Fruit fly (Drosophila melanogaster) whole organism, embryonic: ENCODE data around the gene RapGAP1.

ENCODE experiments used
- Aef1 ChIP-seq: fragments of 200-800 bp; sonication (Bioruptor generic); IDR thresholded peaks from 3 replicates; pipeline ENCODE4 v1.3.6; 2022; ENCODE audit warnings: missing biosample characterization, missing genetic modification characterization
- CG10209 ChIP-seq: fragments of 200-800 bp; sonication (Bioruptor generic); optimal IDR thresholded peaks from 3 replicates; lab custom pipeline; 2017; ENCODE audit warnings: missing biosample characterization, mild to moderate bottlenecking, missing genetic modification characterization, missing genetic modification reagents
- CG10321 ChIP-seq: fragments of 200-800 bp; sonication (Bioruptor generic); IDR thresholded peaks from 2 replicates; pipeline ENCODE4 v1.3.6; 2022; ENCODE audit warnings: missing biosample characterization, missing genetic modification characterization
- CG10979 ChIP-seq: fragments of 200-800 bp; sonication (Bioruptor generic); optimal IDR thresholded peaks from 2 replicates; lab custom pipeline; 2018; ENCODE audit warnings: missing biosample characterization, mild to moderate bottlenecking, missing genetic modification characterization, moderate library complexity
- CG11456 ChIP-seq: fragments of 200-800 bp; sonication (Bioruptor generic); IDR thresholded peaks from 3 replicates; pipeline ENCODE4 v1.3.6; 2022; ENCODE audit warnings: missing biosample characterization, missing genetic modification characterization
- CG11560 ChIP-seq: fragments of 200-800 bp; sonication (Bioruptor generic); IDR thresholded peaks from 3 replicates; pipeline ENCODE4 v1.3.6; 2022; ENCODE audit warnings: missing biosample characterization, missing genetic modification characterization
- CG12071 ChIP-seq: fragments of 200-800 bp; sonication (Bioruptor generic); optimal IDR thresholded peaks from 3 replicates; lab custom pipeline; 2018; ENCODE audit warnings: missing biosample characterization, mild to moderate bottlenecking, missing genetic modification characterization
- CG12104 ChIP-seq: fragments of 200-800 bp; sonication (Bioruptor generic); optimal IDR thresholded peaks from 3 replicates; lab custom pipeline; 2016; ENCODE audit warnings: missing biosample characterization, missing genetic modification characterization
- CG14014 ChIP-seq: fragments of 200-800 bp; sonication (Bioruptor generic); IDR thresholded peaks from 2 replicates; pipeline ENCODE4 v1.3.6; 2022; ENCODE audit warnings: missing biosample characterization, missing genetic modification characterization
- CG14441 ChIP-seq: fragments of 200-800 bp; sonication (Bioruptor generic); IDR thresholded peaks from 2 replicates; pipeline ENCODE4 v1.3.6; 2022; ENCODE audit warnings: missing biosample characterization, missing genetic modification characterization
- CG16813 ChIP-seq: fragments of 200-800 bp; sonication (Bioruptor generic); IDR thresholded peaks from 3 replicates; pipeline ENCODE4 v1.3.6; 2022; ENCODE audit warnings: missing biosample characterization, missing genetic modification characterization; ENCODE audit not compliant: partially characterized antibody
- CG2202 ChIP-seq: fragments of 200-800 bp; sonication (Bioruptor generic); optimal IDR thresholded peaks from 2 replicates; lab custom pipeline; 2018; ENCODE audit warnings: missing biosample characterization, mild to moderate bottlenecking, missing genetic modification characterization
- CG30020 ChIP-seq: fragments of 200-800 bp; optimal IDR thresholded peaks from 2 replicates; lab custom pipeline; 2019; ENCODE audit warnings: missing biosample characterization, mild to moderate bottlenecking, missing genetic modification characterization, moderate library complexity
- CG3065 ChIP-seq: fragments of 200-800 bp; sonication (Bioruptor generic); optimal IDR thresholded peaks from 2 replicates; lab custom pipeline; 2016; ENCODE audit warnings: missing biosample characterization, missing genetic modification characterization
- CG3281 ChIP-seq: fragments of 200-800 bp; sonication (Bioruptor generic); optimal IDR thresholded peaks from 3 replicates; lab custom pipeline; 2017; ENCODE audit warnings: missing biosample characterization, mild to moderate bottlenecking, missing genetic modification characterization
- CG34422 ChIP-seq: fragments of 200-800 bp; sonication (Bioruptor generic); IDR thresholded peaks from 3 replicates; pipeline ENCODE4 v1.3.6; 2022; ENCODE audit warnings: missing biosample characterization, missing genetic modification characterization
- CG43689 ChIP-seq: fragments of 200-800 bp; sonication (Bioruptor generic); IDR thresholded peaks from 2 replicates; pipeline ENCODE4 v1.3.6; 2022; ENCODE audit warnings: missing biosample characterization, missing genetic modification characterization
- CG6683 ChIP-seq: fragments of 200-800 bp; sonication (Bioruptor generic); optimal IDR thresholded peaks from 2 replicates; lab custom pipeline; 2017; ENCODE audit warnings: missing biosample characterization, mild to moderate bottlenecking, missing genetic modification characterization, missing genetic modification reagents
- CG6765 ChIP-seq: fragments of 200-800 bp; sonication (Bioruptor generic); optimal IDR thresholded peaks from 3 replicates; lab custom pipeline; 2017; ENCODE audit warnings: missing biosample characterization, mild to moderate bottlenecking, missing genetic modification characterization
- CG6791 ChIP-seq: fragments of 200-800 bp; sonication (Bioruptor generic); IDR thresholded peaks from 3 replicates; pipeline ENCODE4 v1.3.6; 2022; ENCODE audit warnings: missing biosample characterization, missing genetic modification characterization; ENCODE audit not compliant: partially characterized antibody
- CG7963 ChIP-seq: fragments of 200-800 bp; sonication (Bioruptor generic); IDR thresholded peaks from 3 replicates; pipeline ENCODE4 v1.3.6; 2022; ENCODE audit warnings: missing biosample characterization, missing genetic modification characterization; ENCODE audit not compliant: partially characterized antibody
- CG8765 ChIP-seq: fragments of 200-800 bp; sonication (Bioruptor generic); IDR thresholded peaks from 2 replicates; pipeline ENCODE4 v1.3.6; 2022; ENCODE audit warnings: missing biosample characterization, missing genetic modification characterization
- CrebB ChIP-seq: fragments of 200-800 bp; sonication (Bioruptor generic); optimal IDR thresholded peaks from 3 replicates; lab custom pipeline; 2018; ENCODE audit warnings: missing biosample characterization, mild to moderate bottlenecking, missing genetic modification characterization
- D19A ChIP-seq: fragments of 200-800 bp; optimal IDR thresholded peaks from 3 replicates; lab custom pipeline; 2019; ENCODE audit warnings: missing biosample characterization, mild to moderate bottlenecking, missing genetic modification characterization, moderate library complexity
- Fer1 ChIP-seq: fragments of 200-800 bp; sonication (Bioruptor generic); optimal IDR thresholded peaks from 2 replicates; lab custom pipeline; 2017; ENCODE audit warnings: missing biosample characterization, mild to moderate bottlenecking, missing genetic modification characterization
- Hand ChIP-seq: fragments of 200-800 bp; sonication (Bioruptor generic); optimal IDR thresholded peaks from 2 replicates; lab custom pipeline; 2017; ENCODE audit warnings: mild to moderate bottlenecking, missing biosample characterization, missing genetic modification reagents, missing genetic modification characterization
- Nf-YB ChIP-seq: fragments of 200-800 bp; sonication (Bioruptor generic); optimal IDR thresholded peaks from 3 replicates; lab custom pipeline; 2019; ENCODE audit warnings: missing biosample characterization, mild to moderate bottlenecking, missing genetic modification characterization, moderate library complexity
- Opbp ChIP-seq: fragments of 200-800 bp; sonication (Bioruptor generic); IDR thresholded peaks from 3 replicates; pipeline ENCODE4 v1.3.6; 2022; ENCODE audit warnings: missing biosample characterization, missing genetic modification characterization; ENCODE audit not compliant: partially characterized antibody
- Optix ChIP-seq: fragments of 200-800 bp; sonication (Bioruptor generic); IDR thresholded peaks from 3 replicates; pipeline ENCODE4 v1.3.6; 2022; ENCODE audit warnings: missing biosample characterization, missing genetic modification characterization
- Ravus ChIP-seq: fragments of 200-800 bp; sonication (Bioruptor generic); IDR thresholded peaks from 2 replicates; pipeline ENCODE4 v1.3.6; 2022; ENCODE audit warnings: missing biosample characterization, missing genetic modification characterization
- Sin3A ChIP-seq: fragments of >200 bp; optimal IDR thresholded peaks from 2 replicates; lab custom pipeline; 2018
- Sox102F ChIP-seq: fragments of 200-800 bp; sonication (Bioruptor generic); optimal IDR thresholded peaks from 2 replicates; lab custom pipeline; 2018; ENCODE audit warnings: missing biosample characterization, mild to moderate bottlenecking, missing genetic modification characterization, moderate library complexity
- Taf1 ChIP-seq: fragments of 200-800 bp; sonication (Bioruptor generic); IDR thresholded peaks from 2 replicates; pipeline ENCODE4 v1.3.6; 2022; ENCODE audit warnings: missing biosample characterization, missing genetic modification characterization
- al ChIP-seq: fragments of 200-800 bp; sonication (Bioruptor generic); IDR thresholded peaks from 2 replicates; pipeline ENCODE4 v1.3.6; 2022; ENCODE audit warnings: missing biosample characterization, missing genetic modification characterization
- crp ChIP-seq, 2 experiments: fragments of 200-800 bp; sonication (Bioruptor generic); optimal IDR thresholded peaks; 2 replicates in 1 of 2; 3 replicates in 1 of 2; lab custom pipeline; 2017; ENCODE audit warnings: missing biosample characterization in 2 of 2, missing genetic modification characterization in 2 of 2, mild to moderate bottlenecking in 1 of 2, moderate library complexity in 1 of 2
- dpn ChIP-seq, 2 experiments: fragments of 200-800 bp; sonication (Bioruptor generic); optimal IDR thresholded peaks; 3 replicates each; lab custom pipeline; 2016; ENCODE audit warnings: missing biosample characterization in 2 of 2, missing genetic modification characterization in 2 of 2
- dysf ChIP-seq: fragments of 200-800 bp; sonication (Bioruptor generic); IDR thresholded peaks from 3 replicates; pipeline ENCODE4 v1.3.6; 2022; ENCODE audit warnings: missing biosample characterization, missing genetic modification characterization
- esg ChIP-seq: fragments of 200-800 bp; sonication (Bioruptor generic); conservative IDR thresholded peaks from 2 replicates; pipeline ENCODE4 v1.3.6; 2022; ENCODE audit warnings: missing biosample characterization, missing genetic modification characterization
- ewg ChIP-seq: fragments of 200-800 bp; sonication (Bioruptor generic); optimal IDR thresholded peaks from 3 replicates; lab custom pipeline; 2017; ENCODE audit warnings: mild to moderate bottlenecking, missing biosample characterization, missing genetic modification reagents, missing genetic modification characterization
- gt ChIP-seq: fragments of 200-800 bp; sonication (Bioruptor generic); IDR thresholded peaks from 2 replicates; pipeline ENCODE4 v1.3.6; 2022; ENCODE audit warnings: missing biosample characterization, missing genetic modification characterization
- kay ChIP-seq: fragments of 200-800 bp; sonication (Bioruptor generic); optimal IDR thresholded peaks from 2 replicates; lab custom pipeline; 2016; ENCODE audit warnings: missing biosample characterization, missing genetic modification characterization
- lmd ChIP-seq: fragments of 200-800 bp; sonication (Bioruptor generic); IDR thresholded peaks from 2 replicates; pipeline ENCODE4 v1.3.6; 2022; ENCODE audit warnings: missing biosample characterization, missing genetic modification characterization
- pb ChIP-seq: fragments of 200-800 bp; sonication (Bioruptor generic); optimal IDR thresholded peaks from 3 replicates; lab custom pipeline; 2016; ENCODE audit warnings: missing biosample characterization, missing genetic modification characterization
- phol ChIP-seq: fragments of 200-800 bp; sonication (Bioruptor generic); optimal IDR thresholded peaks from 3 replicates; lab custom pipeline; 2018; ENCODE audit warnings: missing biosample characterization, mild to moderate bottlenecking, missing genetic modification characterization, moderate library complexity
- sc ChIP-seq, 3 experiments: fragments of >200 bp in 2 of 3; fragments of 200-800 bp in 1 of 3; sonication (Bioruptor generic) in 1 of 3; optimal IDR thresholded peaks; 2 replicates in 2 of 3; 3 replicates in 1 of 3; lab custom pipeline; 2017; ENCODE audit warnings: mild to moderate bottlenecking in 1 of 3, missing biosample characterization in 1 of 3, missing genetic modification characterization in 1 of 3, missing genetic modification reagents in 1 of 3
- scrt ChIP-seq: fragments of 200-800 bp; sonication (Bioruptor generic); optimal IDR thresholded peaks from 2 replicates; lab custom pipeline; 2018; ENCODE audit warnings: missing biosample characterization, mild to moderate bottlenecking, missing genetic modification characterization, moderate library complexity
- shn ChIP-seq: fragments of 200-800 bp; sonication (Bioruptor generic); optimal IDR thresholded peaks from 3 replicates; lab custom pipeline; 2016; ENCODE audit warnings: missing biosample characterization, missing genetic modification characterization
- slbo ChIP-seq: fragments of 200-800 bp; sonication (Bioruptor generic); IDR thresholded peaks from 2 replicates; pipeline ENCODE4 v1.3.6; 2022; ENCODE audit warnings: missing biosample characterization, missing genetic modification characterization
- sob ChIP-seq: fragments of 200-800 bp; sonication (Bioruptor generic); IDR thresholded peaks from 2 replicates; pipeline ENCODE4 v1.3.6; 2022; ENCODE audit warnings: missing biosample characterization, missing genetic modification characterization
- tll ChIP-seq, 2 experiments: fragments of 200-800 bp in 1 of 2; fragments of >200 bp in 1 of 2; sonication (Bioruptor generic) in 1 of 2; optimal IDR thresholded peaks; 2 replicates each; lab custom pipeline; 2017 to 2019; ENCODE audit warnings: missing biosample characterization in 2 of 2, missing genetic modification characterization in 2 of 2, mild to moderate bottlenecking in 1 of 2, moderate library complexity in 1 of 2
- zf30C ChIP-seq: fragments of 200-800 bp; sonication (Bioruptor generic); optimal IDR thresholded peaks from 3 replicates; lab custom pipeline; 2018; ENCODE audit warnings: missing biosample characterization, mild to moderate bottlenecking, missing genetic modification characterization

Gene RapGAP1

DNA sequence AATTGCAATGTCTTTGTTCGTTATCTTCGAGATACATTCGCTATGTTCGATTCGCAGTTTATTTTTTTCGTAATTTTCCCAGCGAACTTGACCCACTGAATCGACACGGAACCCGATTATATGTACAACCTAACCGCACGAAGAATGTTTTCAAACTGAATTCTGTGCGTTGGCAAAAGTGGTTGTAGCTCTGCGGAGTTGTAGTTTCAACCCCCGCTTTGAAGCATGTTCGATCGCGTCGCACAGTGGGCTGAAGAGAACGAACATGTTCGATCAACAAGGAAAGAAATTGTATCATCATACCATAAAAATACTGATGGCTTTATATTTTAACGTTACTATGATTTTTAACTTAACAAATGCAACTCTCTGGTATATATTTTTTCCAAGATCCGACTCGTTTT lies 34.5 kb downstream of the RapGAP1 start (continued):
- no peak for TF ChIP-seq crp (GFP tag; optimal IDR thresholded peaks at IDR 0.05; lab: Kevin White, UChicago)
- TF ChIP-seq kay (GFP tag; lab: Kevin White, UChicago), result no peak
- TF ChIP-seq Optix (GFP tag; lab: Robert Waterston, UW), result no peak
- no peak for TF ChIP-seq CrebB
- TF ChIP-seq Taf1 (GFP tag; lab: Robert Waterston, UW), result no peak
- TF ChIP-seq CG12104 (GFP tag; lab: Kevin White, UChicago), result no peak
- TF ChIP-seq al (GFP tag; lab: Robert Waterston, UW), result no peak
- no peak for TF ChIP-seq CG34422 (GFP tag; lab: Robert Waterston, UW)
- no peak for TF ChIP-seq CG7963 (GFP tag; lab: Robert Waterston, UW)
- TF ChIP-seq Fer1 (GFP tag; lab: Kevin White, UChicago), result no peak
- TF ChIP-seq scrt (GFP tag; lab: Kevin White, UChicago), result no peak
- TF ChIP-seq pb, result no peak
- TF ChIP-seq D19A (tag; lab: Kevin White, UChicago), result peak; percentile 39
- TF ChIP-seq Nf-YB (GFP tag; lab: Kevin White, UChicago), result no peak
- 0 out of 2 replicates have a peak, but pooled peaks have one; percentile 16 for TF ChIP-seq lmd (GFP tag; lab: Robert Waterston, UW)
- TF ChIP-seq Ravus (GFP tag; lab: Robert Waterston, UW), result no peak
- TF ChIP-seq CG2202, result no peak
- no peak for TF ChIP-seq CG10209 (GFP tag; lab: Kevin White, UChicago)
- no peak for TF ChIP-seq slbo (GFP tag; lab: Robert Waterston, UW)
- TF ChIP-seq dysf (GFP tag; lab: Robert Waterston, UW), result no peak
- no peak for TF ChIP-seq CG3065 (GFP tag; lab: Kevin White, UChicago)
- TF ChIP-seq tll (GFP tag; optimal IDR thresholded peaks at IDR 0.05; lab: Kevin White, UChicago), result peak in 1 of 2 experiments; percentile 41
- no peak for TF ChIP-seq CG12071
- TF ChIP-seq CG6791 (GFP tag; lab: Robert Waterston, UW), result peak; percentile 23; the same call in 1 of the 3 replicates
- TF ChIP-seq Opbp (GFP tag; lab: Robert Waterston, UW), result no peak; the same call in 2 of the 3 replicates
- no peak for TF ChIP-seq gt (GFP tag; lab: Robert Waterston, UW)
- TF ChIP-seq CG10979, result peak; percentile 37
- TF ChIP-seq Aef1 (GFP tag; lab: Robert Waterston, UW), result no peak
- TF ChIP-seq sc (optimal IDR thresholded peaks at IDR 0.05; lab: Kevin White, UChicago), result no peak
- TF ChIP-seq sc (GFP tag; optimal IDR thresholded peaks at IDR 0.05; lab: Kevin White, UChicago), result no peak
- TF ChIP-seq CG8765 (GFP tag; lab: Robert Waterston, UW), result no peak
- no peak for TF ChIP-seq CG3281 (GFP tag; lab: Kevin White, UChicago)
- TF ChIP-seq CG43689 (GFP tag; lab: Robert Waterston, UW), result no peak
- no peak for TF ChIP-seq CG16813 (GFP tag; lab: Robert Waterston, UW)
- peak; percentile 31 for TF ChIP-seq phol (tag; lab: Kevin White, UChicago)
- TF ChIP-seq CG14441 (GFP tag; lab: Robert Waterston, UW), result no peak
- TF ChIP-seq CG30020 (tag; lab: Kevin White, UChicago), result no peak
- TF ChIP-seq esg (GFP tag; lab: Robert Waterston, UW), result no peak
- TF ChIP-seq CG10321 (GFP tag; lab: Robert Waterston, UW), result no peak
- TF ChIP-seq CG11560 (tag; lab: Robert Waterston, UW), result no peak
- no peak for TF ChIP-seq zf30C
- no peak for TF ChIP-seq sob
- TF ChIP-seq Hand (GFP tag; lab: Kevin White, UChicago), result no peak
- no peak for TF ChIP-seq CG14014 (GFP tag; lab: Robert Waterston, UW)
- TF ChIP-seq CG11456 (GFP tag; lab: Robert Waterston, UW), result no peak
- no peak for TF ChIP-seq dpn (GFP tag; optimal IDR thresholded peaks at IDR 0.05; lab: Kevin White, UChicago)
- no peak for TF ChIP-seq CG6765 (GFP tag; lab: Kevin White, UChicago)
- no peak for TF ChIP-seq shn (GFP tag; lab: Kevin White, UChicago)
- TF ChIP-seq CG6683 (GFP tag; lab: Kevin White, UChicago), result no peak
- no peak for TF ChIP-seq Sin3A
- TF ChIP-seq ewg, result no peak
- peak; percentile 26 for TF ChIP-seq Sox102F (GFP tag; lab: Kevin White, UChicago)
